Worm (Caenorhabditis elegans) whole organism, mixed stage, embryonic: ENCODE measurements around the gene F36H5.18.

Source experiments
- M03D4.4 ChIP-seq: sonication (generic microtip); optimal IDR thresholded peaks from 2 replicates; lab custom pipeline; 2017; ENCODE audit warnings: mild to moderate bottlenecking, missing genetic modification characterization, missing compliant biosample characterization
- bed-3 ChIP-seq: fragments of 200-800 bp; sonication (Bioruptor generic); optimal IDR thresholded peaks from 3 replicates; lab custom pipeline; 2018; ENCODE audit warnings: mild to moderate bottlenecking, missing genetic modification characterization, moderate library complexity, missing compliant biosample characterization
- blmp-1 ChIP-seq: fragments of 150-350 bp; optimal IDR thresholded peaks from 2 replicates; lab custom pipeline; 2014; ENCODE audit warnings: missing biosample characterization, missing genetic modification characterization
- ceh-39 ChIP-seq: fragments of 150-350 bp; optimal IDR thresholded peaks from 2 replicates; lab custom pipeline; 2014; ENCODE audit warnings: missing biosample characterization, missing genetic modification characterization
- ces-1 ChIP-seq: fragments of 150-350 bp; optimal IDR thresholded peaks from 2 replicates; lab custom pipeline; 2014; ENCODE audit warnings: missing biosample characterization, missing genetic modification reagents, missing genetic modification characterization
- cnd-1 ChIP-seq: fragments of 200-800 bp; sonication (Bioruptor generic); optimal IDR thresholded peaks from 2 replicates; lab custom pipeline; 2018; ENCODE audit warnings: mild to moderate bottlenecking, missing genetic modification characterization, missing compliant biosample characterization
- drap-1 ChIP-seq: fragments of 200-800 bp; sonication (Bioruptor generic); optimal IDR thresholded peaks from 3 replicates; lab custom pipeline; 2018; ENCODE audit warnings: mild to moderate bottlenecking, missing genetic modification characterization, missing compliant biosample characterization
- elt-1 ChIP-seq: sonication (generic microtip); optimal IDR thresholded peaks from 2 replicates; lab custom pipeline; 2017; ENCODE audit warnings: missing genetic modification characterization, mild to moderate bottlenecking, missing compliant biosample characterization, antibody characterized with exemption, moderate library complexity, borderline replicate concordance; ENCODE audit not compliant: insufficient read depth
- elt-3 ChIP-seq: fragments of 150-350 bp; optimal IDR thresholded peaks from 2 replicates; lab custom pipeline; 2014; ENCODE audit warnings: missing biosample characterization, missing genetic modification characterization
- flh-1 ChIP-seq: fragments of 200-800 bp; sonication (Bioruptor generic); optimal IDR thresholded peaks from 2 replicates; lab custom pipeline; 2018; ENCODE audit warnings: mild to moderate bottlenecking, missing genetic modification characterization, moderate library complexity, missing compliant biosample characterization
- ham-2 ChIP-seq: fragments of 200-800 bp; sonication (Bioruptor generic); optimal IDR thresholded peaks from 2 replicates; lab custom pipeline; 2018; ENCODE audit warnings: mild to moderate bottlenecking, missing genetic modification characterization, missing compliant biosample characterization
- hlh-1 ChIP-seq: fragments of 150-350 bp; optimal IDR thresholded peaks from 2 replicates; lab custom pipeline; 2014; ENCODE audit warnings: missing biosample characterization, missing genetic modification reagents, missing genetic modification characterization
- lin-13 ChIP-seq: fragments of 150-350 bp; optimal IDR thresholded peaks from 2 replicates; lab custom pipeline; 2014; ENCODE audit warnings: missing biosample characterization, missing genetic modification characterization
- lin-32 ChIP-seq: fragments of 200-800 bp; sonication (Bioruptor generic); optimal IDR thresholded peaks from 2 replicates; lab custom pipeline; 2018; ENCODE audit warnings: mild to moderate bottlenecking, missing genetic modification characterization, missing compliant biosample characterization
- lsy-2 ChIP-seq: fragments of 150-350 bp; optimal IDR thresholded peaks from 2 replicates; lab custom pipeline; 2014; ENCODE audit warnings: missing biosample characterization, missing genetic modification characterization
- mab-5 ChIP-seq: fragments of 150-350 bp; optimal IDR thresholded peaks from 2 replicates; lab custom pipeline; 2014; ENCODE audit warnings: missing biosample characterization, missing genetic modification characterization
- mep-1 ChIP-seq: fragments of 150-350 bp; optimal IDR thresholded peaks from 2 replicates; lab custom pipeline; 2017; ENCODE audit warnings: missing biosample characterization, missing genetic modification reagents, missing genetic modification characterization, inconsistent platforms
- mls-2 ChIP-seq: sonication (generic microtip); optimal IDR thresholded peaks from 2 replicates; lab custom pipeline; 2016; ENCODE audit warnings: mild to moderate bottlenecking, missing genetic modification characterization, moderate library complexity, missing compliant biosample characterization
- nhr-12 ChIP-seq: fragments of 150-350 bp; optimal IDR thresholded peaks from 2 replicates; lab custom pipeline; 2014; ENCODE audit warnings: missing biosample characterization, missing genetic modification characterization
- nhr-2 ChIP-seq: fragments of 150-350 bp; optimal IDR thresholded peaks from 2 replicates; lab custom pipeline; 2014; ENCODE audit warnings: missing biosample characterization, missing genetic modification characterization
- nhr-237 ChIP-seq: fragments of 150-350 bp; optimal IDR thresholded peaks from 2 replicates; lab custom pipeline; 2014; ENCODE audit warnings: missing biosample characterization, missing genetic modification characterization
- nhr-28 ChIP-seq: fragments of 150-350 bp; optimal IDR thresholded peaks from 2 replicates; lab custom pipeline; 2014; ENCODE audit warnings: missing biosample characterization, missing genetic modification characterization
- nhr-76 ChIP-seq: sonication (generic microtip); optimal IDR thresholded peaks from 2 replicates; lab custom pipeline; 2017; ENCODE audit warnings: missing biosample characterization, missing genetic modification characterization
- pha-4 ChIP-seq: fragments of 150-350 bp; optimal IDR thresholded peaks from 2 replicates; lab custom pipeline; 2018; ENCODE audit warnings: missing biosample characterization, missing genetic modification reagents, missing genetic modification characterization
- sem-2 ChIP-seq: fragments of 200-800 bp; sonication (Bioruptor generic); optimal IDR thresholded peaks from 2 replicates; lab custom pipeline; 2018; ENCODE audit warnings: mild to moderate bottlenecking, missing genetic modification characterization, missing compliant biosample characterization
- snpc-4 ChIP-seq: fragments of 150-350 bp; optimal IDR thresholded peaks from 2 replicates; lab custom pipeline; 2014; ENCODE audit warnings: missing biosample characterization, missing genetic modification characterization
- sptf-1 ChIP-seq: sonication (generic microtip); optimal IDR thresholded peaks from 2 replicates; lab custom pipeline; 2017; ENCODE audit warnings: mild to moderate bottlenecking, missing genetic modification characterization, moderate library complexity, missing compliant biosample characterization
- tbx-8 ChIP-seq: fragments of 200-800 bp; sonication (Bioruptor generic); optimal IDR thresholded peaks from 2 replicates; lab custom pipeline; 2018; ENCODE audit warnings: mild to moderate bottlenecking, missing genetic modification characterization, moderate library complexity, missing compliant biosample characterization
- unc-120 ChIP-seq: sonication (generic microtip); optimal IDR thresholded peaks from 2 replicates; lab custom pipeline; 2017; ENCODE audit warnings: missing genetic modification characterization, missing compliant biosample characterization; ENCODE audit not compliant: poor library complexity, severe bottlenecking
- unc-39 ChIP-seq: fragments of 150-350 bp; optimal IDR thresholded peaks from 2 replicates; lab custom pipeline; 2014; ENCODE audit warnings: missing biosample characterization, missing genetic modification characterization
- unc-62 ChIP-seq: fragments of 150-350 bp; optimal IDR thresholded peaks from 2 replicates; lab custom pipeline; 2014; ENCODE audit warnings: missing biosample characterization, missing genetic modification reagents, missing genetic modification characterization
- zip-8 ChIP-seq: fragments of 150-350 bp; optimal IDR thresholded peaks from 2 replicates; lab custom pipeline; 2014; ENCODE audit warnings: missing biosample characterization, missing genetic modification characterization
- ztf-11 ChIP-seq: fragments of 150-350 bp; optimal IDR thresholded peaks from 2 replicates; lab custom pipeline; 2014; ENCODE audit warnings: missing biosample characterization, missing genetic modification characterization

F36H5.18 gene

DNA sequence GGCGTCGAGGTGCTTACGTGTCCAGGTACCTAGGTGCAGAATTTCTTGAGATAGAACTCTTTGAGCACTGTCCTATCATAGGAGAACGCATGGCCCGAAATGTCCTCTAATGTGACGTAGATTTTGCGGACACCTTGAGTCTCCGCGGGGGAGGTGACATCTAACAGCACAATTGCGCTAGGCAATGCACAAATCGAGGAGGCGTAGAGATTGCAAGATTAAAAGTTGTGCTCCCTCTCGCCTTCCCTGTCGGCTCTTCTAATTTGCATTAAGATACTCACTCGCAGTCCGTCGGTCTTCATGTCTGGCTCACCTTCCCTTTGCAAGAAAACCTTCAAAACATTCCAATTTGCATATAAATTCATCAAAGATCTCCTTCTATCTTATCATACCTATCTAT lies at the start of gene F36H5.18:
F36H5.18 (plus strand) TSS at position 301 of the 400 bp plus-strand sequence.
- no peak for TF ChIP-seq nhr-2 (tag; lab: Kevin White, UChicago)
- no peak for TF ChIP-seq pha-4
- TF ChIP-seq mab-5 (tag; lab: Kevin White, UChicago) = no peak
- TF ChIP-seq mep-1 (tag; lab: Kevin White, UChicago) = no peak
- TF ChIP-seq flh-1 = no peak
- no peak for TF ChIP-seq ztf-11 (tag; lab: Kevin White, UChicago)

DNA sequence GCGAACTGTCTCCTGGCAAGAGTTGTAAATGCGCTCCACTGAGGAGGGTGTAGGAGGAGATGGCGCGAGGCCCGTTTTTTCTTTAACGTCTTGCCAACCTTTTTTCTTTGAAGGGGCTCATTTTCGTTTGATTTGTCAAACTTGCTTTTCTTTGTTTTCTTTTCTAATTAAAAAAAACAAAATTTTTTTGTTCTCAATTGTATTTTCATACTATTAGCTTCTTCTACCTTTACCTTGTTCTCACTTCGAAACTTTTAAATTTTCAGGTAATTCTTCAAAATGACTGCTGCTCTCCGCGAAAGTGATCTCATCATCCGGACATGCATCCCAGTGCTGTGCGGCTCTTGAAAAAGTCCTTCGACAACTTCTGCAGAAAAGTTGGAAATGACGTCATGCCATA lies 49.7 kb upstream of the F36H5.18 start, which contains the start of gene fbxa-184:
fbxa-184 (plus strand) TSS at position 301 of the 400 bp plus-strand sequence.
- TF ChIP-seq blmp-1 (tag; lab: Kevin White, UChicago) = no peak
- TF ChIP-seq elt-1 = no peak
- TF ChIP-seq M03D4.4 (tag; lab: Kevin White, UChicago) = no peak
- TF ChIP-seq flh-1 = no peak
- TF ChIP-seq elt-3 = no peak
- TF ChIP-seq mep-1 (tag; lab: Kevin White, UChicago) = no peak
- no peak for TF ChIP-seq lin-32
- no peak for TF ChIP-seq hlh-1 (tag; lab: Kevin White, UChicago)
- TF ChIP-seq pha-4 = no peak
- TF ChIP-seq mls-2 (tag; lab: Kevin White, UChicago) = no peak
- no peak for TF ChIP-seq sem-2 (GFP tag; lab: Kevin White, UChicago)
- no peak for TF ChIP-seq mab-5 (tag; lab: Kevin White, UChicago)
- TF ChIP-seq drap-1 (GFP tag; lab: Kevin White, UChicago) = no peak
- TF ChIP-seq ces-1 (GFP tag; lab: Kevin White, UChicago) = no peak
- no peak for TF ChIP-seq ham-2 (GFP tag; lab: Kevin White, UChicago)
- TF ChIP-seq lsy-2 (tag; lab: Kevin White, UChicago) = no peak
- no peak for TF ChIP-seq nhr-237 (tag; lab: Kevin White, UChicago)
- TF ChIP-seq ztf-11 (tag; lab: Kevin White, UChicago) = no peak
- no peak for TF ChIP-seq tbx-8 (GFP tag; lab: Kevin White, UChicago)
- TF ChIP-seq cnd-1 (tag; lab: Kevin White, UChicago) = no peak

DNA sequence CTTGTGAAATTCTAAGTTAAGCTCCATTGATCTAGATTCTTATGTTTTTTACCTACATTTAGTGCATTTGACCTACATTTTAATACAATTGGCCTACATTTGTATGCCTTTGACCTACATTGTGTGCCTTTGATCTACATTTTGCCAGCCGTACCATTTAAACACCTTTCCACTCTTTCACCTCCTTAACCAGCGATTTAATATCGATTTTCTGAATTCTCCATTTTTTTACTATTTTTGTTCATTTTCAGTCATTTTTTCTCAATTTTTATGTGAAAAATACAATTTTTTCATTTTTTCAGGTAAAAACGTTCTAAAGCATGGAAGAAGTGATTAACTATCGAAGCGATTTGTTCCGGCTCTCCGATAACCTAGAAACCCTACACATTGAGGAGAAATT lies 46.8 kb upstream of the F36H5.18 start, which contains the start of gene btb-7:
btb-7 (plus strand) TSS at position 301 of the 400 bp plus-strand sequence.
- no peak for TF ChIP-seq mab-5 (tag; lab: Kevin White, UChicago)
- no peak for TF ChIP-seq ham-2 (GFP tag; lab: Kevin White, UChicago)
- no peak for TF ChIP-seq bed-3 (GFP tag; lab: Kevin White, UChicago)
- no peak for TF ChIP-seq zip-8 (tag; lab: Kevin White, UChicago)
- no peak for TF ChIP-seq sptf-1 (tag; lab: Kevin White, UChicago)
- no peak for TF ChIP-seq nhr-28

DNA sequence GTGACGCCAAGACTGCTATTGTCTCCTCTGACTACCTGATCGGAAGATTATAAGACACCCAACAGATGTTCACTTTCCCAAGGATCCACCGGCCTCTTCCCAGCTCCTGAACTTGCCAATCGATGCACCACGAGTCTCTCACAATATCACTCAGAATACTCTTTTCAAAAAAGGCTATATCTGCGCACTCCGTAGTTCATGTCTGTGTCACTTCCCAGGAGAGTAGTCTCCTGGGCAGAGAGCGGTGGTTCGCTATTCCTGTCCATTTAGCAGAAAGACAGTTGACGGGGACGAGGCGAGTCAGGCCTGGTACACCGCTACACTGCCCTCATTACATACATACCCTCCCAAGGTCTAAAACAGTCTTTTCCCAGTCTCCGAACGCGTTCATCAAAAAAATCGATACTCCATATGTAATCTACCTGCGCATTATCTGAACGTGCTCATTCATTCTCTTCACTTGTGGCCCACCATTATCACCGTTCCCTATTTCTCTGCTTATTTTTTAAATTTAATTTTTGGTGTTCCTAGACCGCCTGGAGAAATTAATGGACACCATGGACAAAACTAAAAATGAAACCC lies 44.8 kb upstream of the F36H5.18 start, which contains the start of gene btb-6:
btb-6 (plus strand) TSS at position 532 of the 582 bp plus-strand sequence.
- TF ChIP-seq unc-39 (tag; lab: Kevin White, UChicago) = no peak
- no peak for TF ChIP-seq elt-1
- peak; percentile 4 for TF ChIP-seq cnd-1 (tag; lab: Kevin White, UChicago)
- TF ChIP-seq nhr-2 (tag; lab: Kevin White, UChicago) = peak; percentile 69
- TF ChIP-seq sem-2 (GFP tag; lab: Kevin White, UChicago) = no peak
- TF ChIP-seq nhr-237 (tag; lab: Kevin White, UChicago) = no peak
- TF ChIP-seq ceh-39 (tag; lab: Kevin White, UChicago) = peak; percentile 9

DNA sequence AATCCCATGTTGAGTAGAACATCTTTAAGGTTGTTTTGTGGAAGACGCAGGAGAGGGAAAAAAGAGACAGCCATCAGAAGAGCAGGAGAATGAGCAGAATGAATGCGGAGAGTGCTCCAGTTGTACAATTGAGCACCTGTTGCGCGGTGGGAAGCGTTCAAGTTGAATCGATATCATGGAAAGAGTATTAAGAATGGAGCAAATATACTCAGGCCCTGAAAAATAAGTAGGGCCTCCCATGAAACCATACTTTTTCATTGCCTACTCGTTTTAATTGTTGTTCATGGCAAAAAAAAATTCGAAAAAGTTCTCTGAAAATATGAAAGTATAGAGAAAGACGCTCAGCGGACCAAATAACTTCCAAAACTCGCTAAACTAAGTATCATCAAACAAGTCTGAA lies 40.5 kb upstream of the F36H5.18 start, which contains the start of gene fbxb-48:
fbxb-48 (minus strand) TSS at position 101 of the 400 bp plus-strand sequence.
- TF ChIP-seq drap-1 (GFP tag; lab: Kevin White, UChicago) (no peak), hlh-1 (tag; lab: Kevin White, UChicago) (peak; percentile 50)

DNA sequence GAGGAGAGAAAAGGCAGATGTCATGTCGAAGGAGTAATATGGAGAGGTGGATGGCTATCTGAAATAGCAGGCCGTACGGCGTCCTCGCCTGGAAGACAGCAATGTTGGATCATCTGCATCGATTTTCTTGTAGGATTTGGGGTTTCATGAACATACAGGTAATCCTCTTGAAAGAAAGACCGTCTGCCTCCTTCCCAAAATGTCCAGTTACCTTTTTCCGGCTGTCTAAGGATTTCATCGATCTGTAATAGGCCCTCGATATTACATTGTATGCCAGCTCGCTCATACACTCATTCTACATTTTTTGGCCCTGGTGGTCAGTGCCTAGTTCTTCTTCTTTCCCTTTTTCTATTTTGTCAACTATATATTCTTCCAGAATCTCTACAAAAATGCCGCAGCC lies 37.3 kb upstream of the F36H5.18 start, which contains the start of the genes fbxb-5 and btb-8:
fbxb-5 (minus strand) TSS at position 101 of the 400 bp plus-strand sequence.
btb-8 (plus strand) TSS at position 377 of the 400 bp plus-strand sequence.
- TF ChIP-seq elt-1 (no peak), ces-1 (GFP tag; lab: Kevin White, UChicago) (no peak), lin-13 (tag; lab: Kevin White, UChicago) (no peak), tbx-8 (GFP tag; lab: Kevin White, UChicago) (no peak), nhr-237 (tag; lab: Kevin White, UChicago) (no peak), nhr-76 (tag; lab: Kevin White, UChicago) (no peak), nhr-12 (tag; lab: Kevin White, UChicago) (no peak), mab-5 (tag; lab: Kevin White, UChicago) (no peak), pha-4 (no peak), ceh-39 (tag; lab: Kevin White, UChicago) (no peak), nhr-28 (no peak), unc-62 (no peak), snpc-4 (tag; lab: Kevin White, UChicago) (no peak), lin-32 (no peak), flh-1 (no peak), ham-2 (GFP tag; lab: Kevin White, UChicago) (no peak), lsy-2 (tag; lab: Kevin White, UChicago) (no peak), unc-120 (tag; lab: Kevin White, UChicago) (no peak), zip-8 (tag; lab: Kevin White, UChicago) (no peak), ztf-11 (tag; lab: Kevin White, UChicago) (no peak)
